Worm (Caenorhabditis elegans) whole organism, midembryonic: ENCODE results near the gene C01C4.2.

Experiments used
- T22C8.4 ChIP-seq: fragments of 200-800 bp; sonication (Bioruptor generic); IDR thresholded peaks from 2 replicates; pipeline ENCODE4 v1.3.6; 2022; ENCODE audit warnings: missing genetic modification characterization, missing compliant biosample characterization
- cog-1 ChIP-seq: sonication (generic microtip); optimal IDR thresholded peaks from 2 replicates; lab custom pipeline; 2016; ENCODE audit warnings: missing genetic modification characterization, missing compliant biosample characterization
- klf-2 ChIP-seq: fragments of 200-800 bp; sonication (Bioruptor generic); conservative IDR thresholded peaks from 2 replicates; pipeline ENCODE4 v1.3.6; 2022; ENCODE audit warnings: missing genetic modification reagents, missing genetic modification characterization, missing compliant biosample characterization
- med-1 ChIP-seq: sonication (generic microtip); optimal IDR thresholded peaks from 2 replicates; lab custom pipeline; 2017; ENCODE audit warnings: missing genetic modification characterization, mild to moderate bottlenecking, missing compliant biosample characterization, antibody characterized with exemption, missing genetic modification reagents; ENCODE audit not compliant: insufficient read depth
- ref-1 ChIP-seq: fragments of 200-800 bp; sonication (Bioruptor generic); conservative IDR thresholded peaks from 2 replicates; pipeline ENCODE4 v1.3.6; 2022; ENCODE audit warnings: missing genetic modification reagents, missing genetic modification characterization, missing compliant biosample characterization
- tab-1 ChIP-seq: fragments of 200-800 bp; sonication (Bioruptor generic); IDR thresholded peaks from 2 replicates; pipeline ENCODE4 v1.3.6; 2022; ENCODE audit warnings: missing genetic modification characterization, missing compliant biosample characterization
- ztf-29 ChIP-seq: fragments of 200-800 bp; sonication (Bioruptor generic); IDR thresholded peaks from 2 replicates; pipeline ENCODE4 v1.3.6; 2022; ENCODE audit warnings: missing genetic modification reagents, missing genetic modification characterization, missing compliant biosample characterization

- TF ChIP-seq med-1 (no peak), T22C8.4 (GFP tag; lab: Robert Waterston, UW) (no peak), tab-1 (GFP tag; lab: Robert Waterston, UW) (no peak), cog-1 (tag; lab: Kevin White, UChicago) (no peak), ztf-29 (GFP tag; lab: Robert Waterston, UW) (no peak), klf-2 (GFP tag; lab: Robert Waterston, UW) (no peak), ref-1 (no peak)
Measured at ce11 chrX:3738617-3739016, 23.7 kb downstream of the C01C4.2 start.
